Worm (Caenorhabditis elegans) whole organism, late embryonic: ENCODE data around the gene abu-1.

Experiments
- F13H6.1 ChIP-seq: sonication (generic microtip); optimal IDR thresholded peaks from 2 replicates; lab custom pipeline; 2016; ENCODE audit warnings: missing genetic modification characterization, missing compliant biosample characterization
- ahr-1 ChIP-seq: sonication (generic microtip); optimal IDR thresholded peaks from 2 replicates; lab custom pipeline; 2016; ENCODE audit warnings: missing genetic modification characterization, missing compliant biosample characterization
- ama-1 ChIP-seq: fragments of 150-350 bp; optimal IDR thresholded peaks from 2 replicates; lab custom pipeline; 2014
- dmd-4 ChIP-seq: sonication (generic microtip); optimal IDR thresholded peaks from 2 replicates; lab custom pipeline; 2016; ENCODE audit warnings: borderline replicate concordance, missing genetic modification characterization, missing compliant biosample characterization
- mec-3 ChIP-seq: sonication (generic microtip); optimal IDR thresholded peaks from 2 replicates; lab custom pipeline; 2016; ENCODE audit warnings: borderline replicate concordance, missing genetic modification characterization, missing compliant biosample characterization
- nhr-11 ChIP-seq: fragments of 150-350 bp; optimal IDR thresholded peaks from 2 replicates; lab custom pipeline; 2014; ENCODE audit warnings: missing biosample characterization, missing genetic modification characterization
- pat-9 ChIP-seq: fragments of 200-800 bp; sonication (Bioruptor generic); optimal IDR thresholded peaks from 2 replicates; lab custom pipeline; 2018; ENCODE audit warnings: mild to moderate bottlenecking, missing genetic modification characterization, moderate library complexity, missing compliant biosample characterization
- rnt-1 ChIP-seq: sonication (generic microtip); optimal IDR thresholded peaks from 2 replicates; lab custom pipeline; 2016; ENCODE audit warnings: missing genetic modification characterization, missing compliant biosample characterization
- syd-9 ChIP-seq: sonication (generic microtip); optimal IDR thresholded peaks from 2 replicates; lab custom pipeline; 2016; ENCODE audit warnings: mild to moderate bottlenecking, missing genetic modification characterization, moderate library complexity, missing compliant biosample characterization

ce11 chrV:10410030-10410713, 28.5 kb upstream of the abu-1 start, which contains the start of gene F15H10.12:
- TF ChIP-seq nhr-11 (tag; lab: Kevin White, UChicago) = no peak
- no peak for TF ChIP-seq rnt-1 (tag; lab: Kevin White, UChicago)
- no peak for TF ChIP-seq ama-1 (lab: Kevin White, UChicago)
- no peak for TF ChIP-seq syd-9 (tag; lab: Kevin White, UChicago)
- TF ChIP-seq pat-9 = no peak
- no peak for TF ChIP-seq F13H6.1 (tag; lab: Kevin White, UChicago)
- no peak for TF ChIP-seq mec-3 (tag; lab: Kevin White, UChicago)
- TF ChIP-seq dmd-4 (tag; lab: Kevin White, UChicago) = no peak
- TF ChIP-seq ahr-1 = no peak
